Worm (Caenorhabditis elegans) whole organism, L4/young adult: ENCODE data around the gene mam-2.

Experiments
- W03F9.2 ChIP-seq: fragments of 150-350 bp; optimal IDR thresholded peaks from 2 replicates; lab custom pipeline; 2014; ENCODE audit warnings: missing biosample characterization, missing genetic modification characterization
- dao-5 ChIP-seq: sonication (generic microtip); optimal IDR thresholded peaks from 2 replicates; lab custom pipeline; 2016; ENCODE audit warnings: missing genotype, missing genetic modification characterization, moderate library complexity, missing compliant biosample characterization
- him-1 ChIP-seq: sonication (generic microtip); optimal IDR thresholded peaks from 2 replicates; lab custom pipeline; 2016; ENCODE audit warnings: missing genotype, missing genetic modification reagents, missing genetic modification characterization, missing compliant biosample characterization

DNA sequence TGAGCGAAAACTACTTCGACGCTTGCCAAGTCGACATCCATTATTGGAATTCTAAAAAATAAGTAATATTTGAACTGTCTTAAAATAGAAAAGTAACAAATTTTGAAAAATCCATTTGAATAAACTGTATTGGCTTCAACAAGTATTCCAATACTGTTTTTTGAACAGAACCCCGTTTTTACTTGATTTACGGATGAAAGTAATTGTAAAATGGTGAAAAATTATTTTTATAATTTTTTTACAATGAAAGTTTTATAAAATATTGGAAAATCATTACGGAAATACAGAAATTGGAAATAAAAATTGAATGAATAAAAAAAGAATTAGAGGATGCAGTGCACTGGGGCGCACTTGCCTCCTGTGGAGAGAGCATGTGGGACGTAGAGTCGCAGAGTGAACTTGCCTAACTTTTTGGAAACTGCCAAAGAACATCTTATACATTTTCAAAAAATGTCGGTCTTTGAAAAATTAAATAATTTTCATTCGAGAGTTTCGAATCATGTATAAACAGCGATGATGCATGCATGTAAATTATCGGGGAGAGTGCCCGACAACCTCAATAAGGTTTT is 685 bp upstream of the mam-2 start, which contains the start of gene rrp-1:
- TF ChIP-seq dao-5 (no peak), him-1 (tag; lab: Kevin White, UChicago) (no peak), W03F9.2 (tag; lab: Kevin White, UChicago) (no peak)
